Fruit fly (Drosophila melanogaster) whole organism: Measurements from ENCODE around the gene woc.

Source experiments
- EcR ChIP-seq, 2 experiments: fragments of >200 bp; optimal IDR thresholded peaks; 2 replicates each; lab custom pipeline; 2017; ENCODE audit warnings: missing biosample characterization in 2 of 2, missing genetic modification characterization in 2 of 2, missing genetic modification reagents in 2 of 2
- pan ChIP-seq: fragments of >200 bp; optimal IDR thresholded peaks from 2 replicates; lab custom pipeline; 2017
- psq ChIP-seq: fragments of >200 bp; optimal IDR thresholded peaks from 2 replicates; lab custom pipeline; 2017
- usp ChIP-seq: fragments of >200 bp; optimal IDR thresholded peaks from 2 replicates; lab custom pipeline; 2017; ENCODE audit warnings: missing biosample characterization, missing genetic modification characterization, mixed read lengths

dm6 chr3R:27247892-27248291 lies 16.0 kb downstream of the woc start, which contains the start of gene CG5984:
- TF ChIP-seq psq (lab: Kevin White, UChicago) = no peak
- no peak for TF ChIP-seq usp (GFP tag; lab: Kevin White, UChicago)
- no peak for TF ChIP-seq pan (lab: Kevin White, UChicago)
- TF ChIP-seq EcR (GFP tag; optimal IDR thresholded peaks at IDR 0.05; lab: Kevin White, UChicago) = no peak
